Fruit fly (Drosophila melanogaster) whole organism: ENCODE measurements around the gene eas.

Source experiments
- CG8478 ChIP-seq: fragments of >200 bp; optimal IDR thresholded peaks from 2 replicates; lab custom pipeline; 2018; ENCODE audit warnings: inconsistent platforms
- Dll ChIP-seq: fragments of >200 bp; optimal IDR thresholded peaks from 2 replicates; lab custom pipeline; 2017
- EcR ChIP-seq, 2 experiments: fragments of >200 bp; optimal IDR thresholded peaks; 2 replicates each; lab custom pipeline; 2017; ENCODE audit warnings: missing biosample characterization in 2 of 2, missing genetic modification characterization in 2 of 2, missing genetic modification reagents in 2 of 2
- pan ChIP-seq: fragments of >200 bp; optimal IDR thresholded peaks from 2 replicates; lab custom pipeline; 2017
- psq ChIP-seq: fragments of >200 bp; optimal IDR thresholded peaks from 2 replicates; lab custom pipeline; 2017
- usp ChIP-seq: fragments of >200 bp; optimal IDR thresholded peaks from 2 replicates; lab custom pipeline; 2017; ENCODE audit warnings: missing biosample characterization, missing genetic modification characterization, mixed read lengths

The eas gene

dm6 chrX:16277878-16278506 lies at the start of gene eas:
Gene eas (plus strand): TSS chrX:16278328.
- TF ChIP-seq EcR (GFP tag; optimal IDR thresholded peaks at IDR 0.05; lab: Kevin White, UChicago) (no peak), pan (no peak), Dll (no peak), CG8478 (lab: Kevin White, UChicago) (no peak), psq (lab: Kevin White, UChicago) (no peak), usp (GFP tag; lab: Kevin White, UChicago) (no peak)

dm6 chrX:16231292-16231691 lies 46.8 kb upstream of the eas start:
- TF ChIP-seq CG8478 (lab: Kevin White, UChicago) (no peak), usp (GFP tag; lab: Kevin White, UChicago) (no peak), Dll (no peak), psq (lab: Kevin White, UChicago) (no peak), EcR (GFP tag; optimal IDR thresholded peaks at IDR 0.05; lab: Kevin White, UChicago) (no peak), pan (no peak)

- TF ChIP-seq CG8478 (lab: Kevin White, UChicago) (no peak), psq (lab: Kevin White, UChicago) (no peak), usp (GFP tag; lab: Kevin White, UChicago) (no peak), EcR (GFP tag; optimal IDR thresholded peaks at IDR 0.05; lab: Kevin White, UChicago) (no peak), pan (no peak), Dll (no peak)
Measured at dm6 chrX:16241831-16242451, 36.2 kb upstream of the eas start.

dm6 chrX:16243989-16244388 lies 34.1 kb upstream of the eas start:
- TF ChIP-seq CG8478 (lab: Kevin White, UChicago) (no peak), usp (GFP tag; lab: Kevin White, UChicago) (no peak), Dll (no peak), pan (no peak), psq (lab: Kevin White, UChicago) (no peak), EcR (GFP tag; optimal IDR thresholded peaks at IDR 0.05; lab: Kevin White, UChicago) (no peak)

- TF ChIP-seq psq (lab: Kevin White, UChicago) (no peak), pan (no peak), usp (GFP tag; lab: Kevin White, UChicago) (no peak), CG8478 (lab: Kevin White, UChicago) (no peak), Dll (no peak), EcR (GFP tag; optimal IDR thresholded peaks at IDR 0.05; lab: Kevin White, UChicago) (no peak)
Measured at dm6 chrX:16244731-16245130, 33.4 kb upstream of the eas start.

- TF ChIP-seq usp (GFP tag; lab: Kevin White, UChicago) (no peak), pan (no peak), Dll (no peak), psq (lab: Kevin White, UChicago) (no peak)
Measured at dm6 chrX:16263415-16263814, 14.7 kb upstream of the eas start.

dm6 chrX:16266437-16266836 lies 11.7 kb upstream of the eas start, which contains the start of gene CG12507:
Gene CG12507 (minus strand): TSS chrX:16266537.
- TF ChIP-seq psq (lab: Kevin White, UChicago) (no peak), pan (no peak), CG8478 (lab: Kevin White, UChicago) (no peak), usp (GFP tag; lab: Kevin White, UChicago) (no peak), EcR (GFP tag; optimal IDR thresholded peaks at IDR 0.05; lab: Kevin White, UChicago) (no peak), Dll (no peak)

dm6 chrX:16270795-16271194 lies 7.3 kb upstream of the eas start, which contains the start of gene Mfe2:
Gene Mfe2 (plus strand): TSS chrX:16270951.
- TF ChIP-seq psq (lab: Kevin White, UChicago), result no peak
- TF ChIP-seq EcR (GFP tag; optimal IDR thresholded peaks at IDR 0.05; lab: Kevin White, UChicago), result no peak
- no peak for TF ChIP-seq usp (GFP tag; lab: Kevin White, UChicago)
- TF ChIP-seq CG8478 (lab: Kevin White, UChicago), result no peak
- no peak for TF ChIP-seq pan
- no peak for TF ChIP-seq Dll

dm6 chrX:16275168-16275853 lies 2.8 kb upstream of the eas start:
- TF ChIP-seq psq (lab: Kevin White, UChicago), result no peak
- TF ChIP-seq usp (GFP tag; lab: Kevin White, UChicago), result no peak
- no peak for TF ChIP-seq CG8478 (lab: Kevin White, UChicago)
- no peak for TF ChIP-seq pan
- TF ChIP-seq Dll, result no peak
- TF ChIP-seq EcR (GFP tag; optimal IDR thresholded peaks at IDR 0.05; lab: Kevin White, UChicago), result no peak

dm6 chrX:16275854-16276338 lies 2.2 kb upstream of the eas start, which contains the start of the genes kat80 and Prosalpha4:
Gene kat80 (minus strand): TSS chrX:16276180.
Gene Prosalpha4 (plus strand): TSS chrX:16276270.
- no peak for TF ChIP-seq psq (lab: Kevin White, UChicago)
- no peak for TF ChIP-seq pan

- TF ChIP-seq pan (no peak), EcR (GFP tag; optimal IDR thresholded peaks at IDR 0.05; lab: Kevin White, UChicago) (no peak), Dll (no peak), CG8478 (lab: Kevin White, UChicago) (no peak)
Measured at dm6 chrX:16278783-16279182, 655 bp downstream of the eas start.

- TF ChIP-seq pan, result no peak
- no peak for TF ChIP-seq Dll
- TF ChIP-seq usp (GFP tag; lab: Kevin White, UChicago), result no peak
- TF ChIP-seq CG8478 (lab: Kevin White, UChicago), result no peak
- no peak for TF ChIP-seq psq (lab: Kevin White, UChicago)
- TF ChIP-seq EcR (GFP tag; optimal IDR thresholded peaks at IDR 0.05; lab: Kevin White, UChicago), result no peak
Measured at dm6 chrX:16279340-16279941, 1.3 kb downstream of the eas start.
